Fruit fly (Drosophila melanogaster) whole organism, embryonic: ENCODE measurements around the gene CG34180.

Experiments used
- Bgb ChIP-seq: fragments of 200-800 bp; sonication (Bioruptor generic); IDR thresholded peaks from 2 replicates; pipeline ENCODE4 v1.3.6; 2022; ENCODE audit warnings: missing biosample characterization, missing genetic modification characterization; ENCODE audit not compliant: partially characterized antibody
- CG11504 ChIP-seq: fragments of 200-800 bp; sonication (Bioruptor generic); optimal IDR thresholded peaks from 3 replicates; lab custom pipeline; 2019; ENCODE audit warnings: missing biosample characterization, mild to moderate bottlenecking, missing genetic modification characterization, moderate library complexity
- CG1233 ChIP-seq: fragments of 200-800 bp; sonication (Bioruptor generic); optimal IDR thresholded peaks from 4 replicates; lab custom pipeline; 2018; ENCODE audit warnings: missing biosample characterization, mild to moderate bottlenecking, missing genetic modification characterization
- CG16813 ChIP-seq: fragments of 200-800 bp; sonication (Bioruptor generic); IDR thresholded peaks from 3 replicates; pipeline ENCODE4 v1.3.6; 2022; ENCODE audit warnings: missing biosample characterization, missing genetic modification characterization; ENCODE audit not compliant: partially characterized antibody
- CG17802 ChIP-seq: fragments of 200-800 bp; sonication (Bioruptor generic); optimal IDR thresholded peaks from 2 replicates; lab custom pipeline; 2018; ENCODE audit warnings: missing biosample characterization, mild to moderate bottlenecking, missing genetic modification characterization, moderate library complexity
- CG5245 ChIP-seq: fragments of 200-800 bp; sonication (Bioruptor generic); optimal IDR thresholded peaks from 3 replicates; lab custom pipeline; 2016; ENCODE audit warnings: missing biosample characterization, missing genetic modification characterization
- CG6791 ChIP-seq: fragments of 200-800 bp; sonication (Bioruptor generic); IDR thresholded peaks from 3 replicates; pipeline ENCODE4 v1.3.6; 2022; ENCODE audit warnings: missing biosample characterization, missing genetic modification characterization; ENCODE audit not compliant: partially characterized antibody
- CG8388 ChIP-seq: fragments of 200-800 bp; sonication (Bioruptor generic); optimal IDR thresholded peaks from 2 replicates; lab custom pipeline; 2019; ENCODE audit warnings: missing biosample characterization, mild to moderate bottlenecking, missing genetic modification characterization, moderate library complexity
- CTCF ChIP-seq: fragments of 200-800 bp; sonication (Bioruptor generic); optimal IDR thresholded peaks from 2 replicates; lab custom pipeline; 2017; ENCODE audit warnings: missing biosample characterization, mild to moderate bottlenecking, missing genetic modification characterization, moderate library complexity
- D19A ChIP-seq: fragments of 200-800 bp; optimal IDR thresholded peaks from 3 replicates; lab custom pipeline; 2019; ENCODE audit warnings: missing biosample characterization, mild to moderate bottlenecking, missing genetic modification characterization, moderate library complexity
- Dref ChIP-seq: fragments of 200-800 bp; sonication (Bioruptor generic); IDR thresholded peaks from 2 replicates; pipeline ENCODE4 v1.3.6; 2022; ENCODE audit warnings: missing biosample characterization, missing genetic modification characterization
- Ets65A ChIP-seq: fragments of 200-800 bp; sonication (Bioruptor generic); peaks from one replicate; lab custom pipeline; 2016; ENCODE audit warnings: missing biosample characterization, missing genetic modification characterization
- Fer1 ChIP-seq: fragments of 200-800 bp; sonication (Bioruptor generic); optimal IDR thresholded peaks from 2 replicates; lab custom pipeline; 2017; ENCODE audit warnings: missing biosample characterization, mild to moderate bottlenecking, missing genetic modification characterization
- HLH3B ChIP-seq: fragments of 200-800 bp; sonication (Bioruptor generic); IDR thresholded peaks from 2 replicates; pipeline ENCODE4 v1.3.6; 2022; ENCODE audit warnings: missing biosample characterization, missing genetic modification characterization
- Kr ChIP-seq: fragments of 200-800 bp; sonication (Bioruptor generic); optimal IDR thresholded peaks from 2 replicates; lab custom pipeline; 2017; ENCODE audit warnings: missing biosample characterization, mild to moderate bottlenecking, missing genetic modification characterization
- Lim3 ChIP-seq: fragments of 200-800 bp; sonication (Bioruptor generic); IDR thresholded peaks from 2 replicates; pipeline ENCODE4 v1.3.6; 2022; ENCODE audit warnings: missing biosample characterization, missing genetic modification characterization
- Med ChIP-seq: fragments of 200-800 bp; sonication (Bioruptor generic); peaks from one replicate; lab custom pipeline; 2016; ENCODE audit warnings: missing biosample characterization, missing genetic modification characterization, mild to moderate bottlenecking, inconsistent platforms, moderate library complexity
- Myb ChIP-seq: fragments of 200-800 bp; sonication (Bioruptor generic); optimal IDR thresholded peaks from 2 replicates; lab custom pipeline; 2016; ENCODE audit warnings: missing biosample characterization, missing genetic modification characterization
- Pdp1 ChIP-seq, 2 experiments: fragments of 200-800 bp; sonication (Bioruptor generic); optimal IDR thresholded peaks; 3 replicates each; lab custom pipeline; 2016; ENCODE audit warnings: missing biosample characterization in 2 of 2, missing genetic modification characterization in 2 of 2, mild to moderate bottlenecking in 1 of 2, moderate library complexity in 1 of 2
- Scr ChIP-seq: fragments of 200-800 bp; sonication (Bioruptor generic); IDR thresholded peaks from 2 replicates; pipeline ENCODE4 v1.3.6; 2022; ENCODE audit warnings: missing biosample characterization, missing genetic modification characterization; ENCODE audit not compliant: partially characterized antibody
- Usf ChIP-seq: fragments of 200-800 bp; sonication (Bioruptor generic); optimal IDR thresholded peaks from 2 replicates; lab custom pipeline; 2017; ENCODE audit warnings: missing genotype, missing biosample characterization, missing genetic modification characterization
- amos ChIP-seq: fragments of 200-800 bp; sonication (Bioruptor generic); IDR thresholded peaks from 2 replicates; pipeline ENCODE4 v1.3.6; 2022; ENCODE audit warnings: missing biosample characterization, missing genetic modification characterization; ENCODE audit not compliant: partially characterized antibody
- bbx ChIP-seq: fragments of 200-800 bp; sonication (Bioruptor generic); IDR thresholded peaks from 2 replicates; pipeline ENCODE4 v1.3.6; 2022; ENCODE audit warnings: missing biosample characterization, missing genetic modification characterization; ENCODE audit not compliant: partially characterized antibody
- crol ChIP-seq: fragments of 200-800 bp; sonication (Bioruptor generic); IDR thresholded peaks from 2 replicates; pipeline ENCODE4 v1.3.6; 2022; ENCODE audit warnings: missing biosample characterization, missing genetic modification characterization
- crp ChIP-seq, 2 experiments: fragments of 200-800 bp; sonication (Bioruptor generic); optimal IDR thresholded peaks; 2 replicates in 1 of 2; 3 replicates in 1 of 2; lab custom pipeline; 2017; ENCODE audit warnings: missing biosample characterization in 2 of 2, missing genetic modification characterization in 2 of 2, mild to moderate bottlenecking in 1 of 2, moderate library complexity in 1 of 2
- da ChIP-seq: fragments of 200-800 bp; sonication (Bioruptor generic); optimal IDR thresholded peaks from 2 replicates; lab custom pipeline; 2016; ENCODE audit warnings: missing biosample characterization, missing genetic modification characterization
- exex ChIP-seq: fragments of 200-800 bp; sonication (Bioruptor generic); optimal IDR thresholded peaks from 4 replicates; lab custom pipeline; 2018; ENCODE audit warnings: missing biosample characterization, mild to moderate bottlenecking, missing genetic modification characterization, moderate library complexity
- eyg ChIP-seq: fragments of 200-800 bp; sonication (Bioruptor generic); optimal IDR thresholded peaks from 3 replicates; lab custom pipeline; 2016; ENCODE audit warnings: missing biosample characterization, missing genetic modification characterization
- grn ChIP-seq: fragments of 200-800 bp; sonication (Bioruptor generic); optimal IDR thresholded peaks from 3 replicates; lab custom pipeline; 2017; ENCODE audit warnings: missing biosample characterization, missing genetic modification characterization
- knrl ChIP-seq: fragments of 200-800 bp; sonication (Bioruptor generic); IDR thresholded peaks from 3 replicates; pipeline ENCODE4 v1.3.6; 2022; ENCODE audit warnings: missing biosample characterization, missing genetic modification characterization; ENCODE audit not compliant: partially characterized antibody
- lilli ChIP-seq: fragments of 200-800 bp; sonication (Bioruptor generic); optimal IDR thresholded peaks from 3 replicates; lab custom pipeline; 2016; ENCODE audit warnings: missing biosample characterization, missing genetic modification characterization
- mirr ChIP-seq: fragments of 200-800 bp; sonication (Bioruptor generic); optimal IDR thresholded peaks from 3 replicates; lab custom pipeline; 2018; ENCODE audit warnings: missing biosample characterization, mild to moderate bottlenecking, missing genetic modification characterization
- otp ChIP-seq: fragments of 200-800 bp; sonication (Bioruptor generic); IDR thresholded peaks from 3 replicates; pipeline ENCODE4, ENCODE4 v1.3.6; 2022; ENCODE audit warnings: missing biosample characterization, missing genetic modification characterization
- row ChIP-seq: fragments of 200-800 bp; sonication (Bioruptor generic); IDR thresholded peaks from 3 replicates; pipeline ENCODE4 v1.3.6; 2022; ENCODE audit warnings: missing biosample characterization, missing genetic modification characterization
- sens ChIP-seq: fragments of 200-800 bp; sonication (Bioruptor generic); peaks from one replicate; lab custom pipeline; 2016; ENCODE audit warnings: missing biosample characterization, missing genetic modification characterization
- sna ChIP-seq: fragments of 200-800 bp; sonication (Bioruptor generic); IDR thresholded peaks from 2 replicates; pipeline ENCODE4 v1.3.6; 2022; ENCODE audit warnings: missing biosample characterization, missing genetic modification characterization; ENCODE audit not compliant: partially characterized antibody
- vnd ChIP-seq: fragments of 200-800 bp; sonication (Bioruptor generic); IDR thresholded peaks from 3 replicates; pipeline ENCODE4 v1.3.6; 2022; ENCODE audit warnings: missing biosample characterization, missing genetic modification characterization; ENCODE audit not compliant: partially characterized antibody
- vvl ChIP-seq: fragments of 200-800 bp; sonication (Bioruptor generic); IDR thresholded peaks from 2 replicates; pipeline ENCODE4 v1.3.6; 2022; ENCODE audit warnings: missing biosample characterization, missing genetic modification characterization

CG34180 gene

dm6 chr2L:6060210-6060609 is at the start of gene CG34180:
CG34180 (plus strand) TSS chr2L:6060510.
- TF ChIP-seq Pdp1 (GFP tag; optimal IDR thresholded peaks at IDR 0.05; lab: Kevin White, UChicago), result peak in 1 of 2 experiments; percentile 17
- no peak for TF ChIP-seq Usf (GFP tag; lab: Kevin White, UChicago)
- TF ChIP-seq Med (GFP tag; lab: Kevin White, UChicago), result no peak
- no peak for TF ChIP-seq crp (GFP tag; optimal IDR thresholded peaks at IDR 0.05; lab: Kevin White, UChicago)

- no peak for TF ChIP-seq lilli
- peak; percentile 75 for TF ChIP-seq crol
- peak; percentile 28 for TF ChIP-seq Ets65A (GFP tag; lab: Kevin White, UChicago)
- peak; percentile 72 for TF ChIP-seq grn (GFP tag; lab: Kevin White, UChicago)
- no peak for TF ChIP-seq sna (GFP tag; lab: Robert Waterston, UW)
- no peak for TF ChIP-seq CG11504 (tag; lab: Kevin White, UChicago)
- TF ChIP-seq row (GFP tag; lab: Robert Waterston, UW), result peak; percentile 44; the same call in 1 of the 3 replicates
- peak; percentile 61; the same call in 1 of the 2 replicates for TF ChIP-seq Lim3 (GFP tag; lab: Robert Waterston, UW)
- TF ChIP-seq da, result no peak
- peak; percentile 82 for TF ChIP-seq mirr (GFP tag; lab: Kevin White, UChicago)
- peak; percentile 62 for TF ChIP-seq CG8388 (GFP tag; lab: Kevin White, UChicago)
- TF ChIP-seq CG1233 (GFP tag; lab: Kevin White, UChicago), result no peak
- TF ChIP-seq CG17802 (tag; lab: Kevin White, UChicago), result no peak
- TF ChIP-seq D19A (tag; lab: Kevin White, UChicago), result peak; percentile 83
- TF ChIP-seq CG6791 (GFP tag; lab: Robert Waterston, UW), result no peak
- no peak for TF ChIP-seq sens (GFP tag; lab: Kevin White, UChicago)
- TF ChIP-seq Dref, result no peak
- no peak for TF ChIP-seq vvl
- TF ChIP-seq Kr (GFP tag; lab: Kevin White, UChicago), result no peak
- peak; percentile 65 for TF ChIP-seq exex (tag; lab: Kevin White, UChicago)
- TF ChIP-seq otp (GFP tag; lab: Robert Waterston, UW), result peak; percentile 10; the same call in 1 of the 3 replicates
- no peak for TF ChIP-seq Fer1 (GFP tag; lab: Kevin White, UChicago)
Observed at dm6 chr2L:6012303-6013070, 47.8 kb upstream of the CG34180 start, which contains the start of gene CG9098. CG9098 (minus strand) TSS chr2L:6012338.

- TF ChIP-seq vnd (GFP tag; lab: Robert Waterston, UW) (peak; percentile 33; the same call in 1 of the 3 replicates), da (no peak), Scr (GFP tag; lab: Robert Waterston, UW) (peak; percentile 37; the same call in 1 of the 2 replicates), CTCF (GFP tag; lab: Kevin White, UChicago) (peak; percentile 65), Myb (GFP tag; lab: Kevin White, UChicago) (no peak), eyg (no peak), CG6791 (GFP tag; lab: Robert Waterston, UW) (peak; percentile 51; the same call in 1 of the 3 replicates), CG16813 (peak; percentile 64), CG5245 (GFP tag; lab: Kevin White, UChicago) (no peak), bbx (GFP tag; lab: Robert Waterston, UW) (peak; percentile 65), Bgb (GFP tag; lab: Robert Waterston, UW) (peak; percentile 65), HLH3B (GFP tag; lab: Robert Waterston, UW) (no peak), amos (GFP tag; lab: Robert Waterston, UW) (peak; percentile 64), knrl (peak; percentile 47; the same call in 2 of the 3 replicates)
Observed at dm6 chr2L:6013071-6013417, 47.3 kb upstream of the CG34180 start.
